Fruit fly (Drosophila melanogaster) ovary, adult (tissue): ENCODE data around the gene CG12481.

Experiments used
- CG17801 ChIP-seq: fragments of 200-800 bp; optimal IDR thresholded peaks from 2 replicates; lab custom pipeline; 2019; ENCODE audit warnings: missing biosample characterization, mild to moderate bottlenecking, missing genetic modification characterization, moderate library complexity; ENCODE audit not compliant: partially characterized antibody

Gene CG12481

dm6 chrX:14199967-14200531 is 13.0 kb downstream of the CG12481 start, which contains the start of gene CG11590:
CG11590 (plus strand) TSS chrX:14200178.
- no peak for TF ChIP-seq CG17801 (GFP tag; lab: Kevin White, UChicago)

dm6 chrX:14201178-14201577 is 14.1 kb downstream of the CG12481 start, which contains the start of gene Prp16:
Prp16 (plus strand) TSS chrX:14201362.
- TF ChIP-seq CG17801 (GFP tag; lab: Kevin White, UChicago) = no peak

- peak; percentile 49 for TF ChIP-seq CG17801 (GFP tag; lab: Kevin White, UChicago)
These were observed 21.6 kb downstream of the CG12481 start for dm6 chrX:14208426-14209208.

dm6 chrX:14209209-14209781 is 22.2 kb downstream of the CG12481 start:
- TF ChIP-seq CG17801 (GFP tag; lab: Kevin White, UChicago) = no peak

dm6 chrX:14211250-14211944 is 24.3 kb downstream of the CG12481 start:
- peak; percentile 49 for TF ChIP-seq CG17801 (GFP tag; lab: Kevin White, UChicago)

dm6 chrX:14212147-14212792 is 25.2 kb downstream of the CG12481 start:
- TF ChIP-seq CG17801 (GFP tag; lab: Kevin White, UChicago) = no peak

dm6 chrX:14213509-14214154 is 26.6 kb downstream of the CG12481 start:
- TF ChIP-seq CG17801 (GFP tag; lab: Kevin White, UChicago) = no peak

dm6 chrX:14214505-14215449 is 27.7 kb downstream of the CG12481 start:
- peak; percentile 79 for TF ChIP-seq CG17801 (GFP tag; lab: Kevin White, UChicago)

dm6 chrX:14215834-14216233 is 28.8 kb downstream of the CG12481 start:
- no peak for TF ChIP-seq CG17801 (GFP tag; lab: Kevin White, UChicago)

- no peak for TF ChIP-seq CG17801 (GFP tag; lab: Kevin White, UChicago)
These were observed 29.8 kb downstream of the CG12481 start for dm6 chrX:14216844-14217243.

dm6 chrX:14218045-14218483 is 31.0 kb downstream of the CG12481 start:
- peak; percentile 91 for TF ChIP-seq CG17801 (GFP tag; lab: Kevin White, UChicago)

dm6 chrX:14221182-14221581 is 34.1 kb downstream of the CG12481 start:
- TF ChIP-seq CG17801 (GFP tag; lab: Kevin White, UChicago) = no peak

- no peak for TF ChIP-seq CG17801 (GFP tag; lab: Kevin White, UChicago)
These were observed 34.9 kb downstream of the CG12481 start for dm6 chrX:14221995-14222394.
